Worm (Caenorhabditis elegans) whole organism, L1 larva: ENCODE results near the gene srb-3.

Source experiments
- ama-1 ChIP-seq: fragments of 150-350 bp; optimal IDR thresholded peaks from 2 replicates; lab custom pipeline; 2014
- ces-1 ChIP-seq: fragments of 150-350 bp; optimal IDR thresholded peaks from 2 replicates; lab custom pipeline; 2014; ENCODE audit warnings: missing biosample characterization, missing genetic modification reagents, missing genetic modification characterization
- efl-1 ChIP-seq, 4 experiments: fragments of 150-350 bp; optimal IDR thresholded peaks in 3 of 4; peaks in 1 of 4; 1 replicate in 1 of 4; 2 replicates in 3 of 4; lab custom pipeline; 2014; ENCODE audit warnings: missing biosample characterization in 2 of 4, missing genetic modification characterization in 2 of 4, missing genetic modification reagents in 2 of 4
- nhr-11 ChIP-seq: fragments of 150-350 bp; optimal IDR thresholded peaks from 2 replicates; lab custom pipeline; 2014; ENCODE audit warnings: missing biosample characterization, missing genetic modification characterization
- nhr-12 ChIP-seq: sonication (generic microtip); optimal IDR thresholded peaks from 2 replicates; lab custom pipeline; 2017; ENCODE audit warnings: missing biosample characterization, missing genetic modification characterization
- nhr-28 ChIP-seq: fragments of 150-350 bp; optimal IDR thresholded peaks from 2 replicates; lab custom pipeline; 2014; ENCODE audit warnings: missing biosample characterization, missing genetic modification characterization
- nhr-90 ChIP-seq: sonication (generic microtip); optimal IDR thresholded peaks from 2 replicates; lab custom pipeline; 2016; ENCODE audit warnings: mild to moderate bottlenecking, missing genetic modification characterization, missing compliant biosample characterization; ENCODE audit not compliant: poor library complexity
- pqm-1 ChIP-seq: sonication (generic microtip); optimal IDR thresholded peaks from 3 replicates; lab custom pipeline; 2017; ENCODE audit warnings: missing biosample characterization, missing genetic modification characterization
- skn-1 ChIP-seq: fragments of 150-350 bp; optimal IDR thresholded peaks from 2 replicates; lab custom pipeline; 2014; ENCODE audit warnings: missing biosample characterization, missing genetic modification characterization
- sox-4 ChIP-seq: sonication (generic microtip); optimal IDR thresholded peaks from 2 replicates; lab custom pipeline; 2016; ENCODE audit warnings: missing genetic modification characterization, missing compliant biosample characterization
- tbx-2 ChIP-seq: sonication (generic microtip); optimal IDR thresholded peaks from 2 replicates; lab custom pipeline; 2016; ENCODE audit warnings: missing genetic modification characterization, missing compliant biosample characterization
- unc-62 ChIP-seq: fragments of 150-350 bp; optimal IDR thresholded peaks from 2 replicates; lab custom pipeline; 2014; ENCODE audit warnings: missing biosample characterization, missing genetic modification reagents, missing genetic modification characterization
- zag-1 ChIP-seq: fragments of 150-350 bp; optimal IDR thresholded peaks from 2 replicates; lab custom pipeline; 2014; ENCODE audit warnings: missing biosample characterization, missing genetic modification characterization
- ztf-4 ChIP-seq: fragments of 150-350 bp; optimal IDR thresholded peaks from 2 replicates; lab custom pipeline; 2014; ENCODE audit warnings: missing biosample characterization, missing genetic modification characterization

ce11 chrII:5142619-5143018, 24.0 kb downstream of the srb-3 start, which contains the start of gene F58A6.1:
- TF ChIP-seq efl-1 (optimal IDR thresholded peaks at IDR 0.05; lab: Kevin White, UChicago) (no peak), efl-1 (GFP tag; optimal IDR thresholded peaks at IDR 0.05 in 1 of 2; lab: Kevin White, UChicago) (no peak), nhr-90 (no peak), pqm-1 (no peak), nhr-11 (tag; lab: Kevin White, UChicago) (no peak), ztf-4 (no peak), ama-1 (no peak), skn-1 (no peak), zag-1 (tag; lab: Kevin White, UChicago) (no peak), sox-4 (no peak), nhr-12 (tag; lab: Kevin White, UChicago) (no peak), unc-62 (GFP tag; lab: Kevin White, UChicago) (no peak), ces-1 (GFP tag; lab: Kevin White, UChicago) (no peak), tbx-2 (tag; lab: Kevin White, UChicago) (no peak), nhr-28 (tag; lab: Kevin White, UChicago) (no peak)
